Worm (Caenorhabditis elegans): ENCODE data around the gene Y47D7A.3.

DNA sequence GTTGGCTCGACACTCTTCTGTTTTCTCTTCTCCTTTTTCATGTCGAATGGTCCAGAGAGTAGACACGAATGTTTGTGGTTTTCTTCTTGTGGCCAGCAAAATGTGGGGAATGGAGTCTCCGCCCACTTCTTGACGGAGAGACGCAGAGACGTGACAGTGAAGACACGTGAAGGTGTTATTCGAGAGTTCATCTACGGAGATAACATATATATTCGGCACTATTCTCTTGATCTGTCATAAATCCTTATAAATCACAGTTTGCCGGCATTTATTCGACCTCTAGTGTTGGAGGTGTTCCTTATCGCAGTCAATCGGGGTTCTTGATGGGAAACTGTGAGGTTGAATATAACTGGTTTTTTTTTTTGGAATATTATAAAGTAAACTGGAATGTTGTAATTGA lies 49.2 kb upstream of the Y47D7A.3 start, which contains the start of gene F32D1.3:
- TF ChIP-seq jun-1 (tag; optimal IDR thresholded peaks at IDR 0.05) (no peak), nhr-77 (tag; optimal IDR thresholded peaks at IDR 0.05) (no peak), nhr-48 (tag; optimal IDR thresholded peaks at IDR 0.05) (no peak), zag-1 (tag; optimal IDR thresholded peaks at IDR 0.05) (no peak), lsy-2 (tag; optimal IDR thresholded peaks at IDR 0.05) (no peak)

All from whole organism, L4 larva.